Fruit fly (Drosophila melanogaster): ENCODE results near the gene Madm.

The Madm gene

dm6 chr3R:5737263-5737662, 5.0 kb upstream of the Madm start:
- TF ChIP-seq pan (optimal IDR thresholded peaks at IDR 0.05) (peak; percentile 3), EcR (GFP tag; optimal IDR thresholded peaks at IDR 0.05) (no peak), CG8478 (optimal IDR thresholded peaks at IDR 0.05) (no peak), usp (GFP tag; optimal IDR thresholded peaks at IDR 0.05) (no peak), psq (optimal IDR thresholded peaks at IDR 0.05) (no peak)

dm6 chr3R:5746646-5747045, 4.3 kb downstream of the Madm start:
- no peak for TF ChIP-seq CG8478 (optimal IDR thresholded peaks at IDR 0.05)
- TF ChIP-seq psq (optimal IDR thresholded peaks at IDR 0.05), result no peak
- TF ChIP-seq Dll (optimal IDR thresholded peaks at IDR 0.05), result no peak
- TF ChIP-seq EcR (GFP tag; optimal IDR thresholded peaks at IDR 0.05), result no peak
- no peak for TF ChIP-seq usp (GFP tag; optimal IDR thresholded peaks at IDR 0.05)
- TF ChIP-seq pan (optimal IDR thresholded peaks at IDR 0.05), result no peak

- TF ChIP-seq EcR (GFP tag; optimal IDR thresholded peaks at IDR 0.05), result no peak
- no peak for TF ChIP-seq pan (optimal IDR thresholded peaks at IDR 0.05)
These were observed 12.3 kb downstream of the Madm start, which contains the start of gene Dcps for dm6 chr3R:5754594-5754993. TSS of gene Dcps (minus strand) at chr3R:5754774.

dm6 chr3R:5758624-5759209, 16.4 kb downstream of the Madm start, which contains the start of gene Sec8:
TSS of gene Sec8 (minus strand) at chr3R:5758997.
- TF ChIP-seq pan (optimal IDR thresholded peaks at IDR 0.05) (no peak), psq (optimal IDR thresholded peaks at IDR 0.05) (no peak), Dll (optimal IDR thresholded peaks at IDR 0.05) (no peak), EcR (GFP tag; optimal IDR thresholded peaks at IDR 0.05) (no peak), CG8478 (optimal IDR thresholded peaks at IDR 0.05) (no peak), usp (GFP tag; optimal IDR thresholded peaks at IDR 0.05) (no peak)

- TF ChIP-seq CG8478 (optimal IDR thresholded peaks at IDR 0.05) (no peak), usp (GFP tag; optimal IDR thresholded peaks at IDR 0.05) (no peak), psq (optimal IDR thresholded peaks at IDR 0.05) (no peak), Dll (optimal IDR thresholded peaks at IDR 0.05) (no peak), EcR (GFP tag; optimal IDR thresholded peaks at IDR 0.05) (no peak), pan (optimal IDR thresholded peaks at IDR 0.05) (no peak)
These were observed 18.7 kb downstream of the Madm start for dm6 chr3R:5760980-5761379.

dm6 chr3R:5771614-5772202, 29.4 kb downstream of the Madm start:
- TF ChIP-seq EcR (GFP tag; optimal IDR thresholded peaks at IDR 0.05) (no peak), usp (GFP tag; optimal IDR thresholded peaks at IDR 0.05) (no peak), Dll (optimal IDR thresholded peaks at IDR 0.05) (no peak), CG8478 (optimal IDR thresholded peaks at IDR 0.05) (no peak), pan (optimal IDR thresholded peaks at IDR 0.05) (no peak), psq (optimal IDR thresholded peaks at IDR 0.05) (no peak)

- TF ChIP-seq pan (optimal IDR thresholded peaks at IDR 0.05), result no peak
- no peak for TF ChIP-seq psq (optimal IDR thresholded peaks at IDR 0.05)
- TF ChIP-seq EcR (GFP tag; optimal IDR thresholded peaks at IDR 0.05), result no peak
- no peak for TF ChIP-seq usp (GFP tag; optimal IDR thresholded peaks at IDR 0.05)
These were observed 30.1 kb downstream of the Madm start for dm6 chr3R:5772433-5772832.

dm6 chr3R:5778731-5779593, 36.7 kb downstream of the Madm start, which contains the start of gene jagn:
TSS of gene jagn (plus strand) at chr3R:5779315.
- TF ChIP-seq usp (GFP tag; optimal IDR thresholded peaks at IDR 0.05) (no peak), CG8478 (optimal IDR thresholded peaks at IDR 0.05) (no peak), EcR (GFP tag; optimal IDR thresholded peaks at IDR 0.05) (no peak), Dll (optimal IDR thresholded peaks at IDR 0.05) (peak; percentile 65), psq (optimal IDR thresholded peaks at IDR 0.05) (no peak), pan (optimal IDR thresholded peaks at IDR 0.05) (no peak)

dm6 chr3R:5780976-5781375, 38.7 kb downstream of the Madm start, which contains the start of gene CG2082:
TSS of gene CG2082 (minus strand) at chr3R:5781076.
- no peak for TF ChIP-seq psq (optimal IDR thresholded peaks at IDR 0.05)
- no peak for TF ChIP-seq usp (GFP tag; optimal IDR thresholded peaks at IDR 0.05)

dm6 chr3R:5781462-5781861, 39.2 kb downstream of the Madm start, which contains the start of gene kat-60L1:
TSS of gene kat-60L1 (plus strand) at chr3R:5781762.
- TF ChIP-seq usp (GFP tag; optimal IDR thresholded peaks at IDR 0.05), result no peak

dm6 chr3R:5789025-5789953, 47.0 kb downstream of the Madm start, which contains the start of the genes Hat1 and Rpn5:
TSS of gene Hat1 (minus strand) at chr3R:5789384.
TSS of gene Rpn5 (plus strand) at chr3R:5789493.
- TF ChIP-seq usp (GFP tag; optimal IDR thresholded peaks at IDR 0.05) (no peak), Dll (optimal IDR thresholded peaks at IDR 0.05) (no peak), psq (optimal IDR thresholded peaks at IDR 0.05) (no peak), CG8478 (optimal IDR thresholded peaks at IDR 0.05) (no peak), EcR (GFP tag; optimal IDR thresholded peaks at IDR 0.05) (no peak), pan (optimal IDR thresholded peaks at IDR 0.05) (no peak)

Data from whole organism.